Fruit fly (Drosophila melanogaster) whole organism, prepupa: ENCODE measurements around the gene Dyro.

Source experiments
- Blimp-1 ChIP-seq: fragments of 200-800 bp; sonication (Bioruptor generic); optimal IDR thresholded peaks from 3 replicates; lab custom pipeline; 2017; ENCODE audit warnings: missing biosample characterization, missing genetic modification characterization, mild to moderate bottlenecking, moderate library complexity, missing genetic modification reagents
- CG10631 ChIP-seq: fragments of 200-800 bp; sonication (Bioruptor generic); optimal IDR thresholded peaks from 2 replicates; lab custom pipeline; 2016; ENCODE audit warnings: missing biosample characterization, missing genetic modification characterization
- CG11902 ChIP-seq: fragments of 200-800 bp; sonication (Bioruptor generic); optimal IDR thresholded peaks from 3 replicates; lab custom pipeline; 2016; ENCODE audit warnings: missing biosample characterization, missing genetic modification characterization
- CG32006 ChIP-seq: fragments of 200-800 bp; sonication (Bioruptor generic); optimal IDR thresholded peaks from 3 replicates; lab custom pipeline; 2017; ENCODE audit warnings: missing biosample characterization, mild to moderate bottlenecking, missing genetic modification characterization
- CG6163 ChIP-seq: fragments of 200-800 bp; sonication (Bioruptor generic); IDR thresholded peaks from 3 replicates; pipeline ENCODE4 v1.3.6; 2022; ENCODE audit warnings: missing biosample characterization, missing genetic modification characterization
- CG7368 ChIP-seq: fragments of 200-800 bp; sonication (Bioruptor generic); optimal IDR thresholded peaks from 3 replicates; lab custom pipeline; 2016; ENCODE audit warnings: missing biosample characterization, missing genetic modification characterization
- CG8119 ChIP-seq: fragments of 200-800 bp; sonication (Bioruptor generic); IDR thresholded peaks from 3 replicates; pipeline ENCODE4 v1.3.6; 2022; ENCODE audit warnings: missing biosample characterization, missing genetic modification characterization
- CG8319 ChIP-seq: fragments of 200-800 bp; sonication (Bioruptor generic); optimal IDR thresholded peaks from 3 replicates; lab custom pipeline; 2016; ENCODE audit warnings: missing biosample characterization, missing genetic modification characterization
- dac ChIP-seq: fragments of 200-800 bp; sonication (Bioruptor generic); optimal IDR thresholded peaks from 2 replicates; lab custom pipeline; 2017; ENCODE audit warnings: missing biosample characterization, mild to moderate bottlenecking, missing genetic modification characterization
- esn ChIP-seq: fragments of 200-800 bp; sonication (Bioruptor generic); optimal IDR thresholded peaks from 2 replicates; lab custom pipeline; 2016; ENCODE audit warnings: missing biosample characterization, mild to moderate bottlenecking, missing genetic modification characterization, moderate library complexity
- fd59A ChIP-seq: fragments of 200-800 bp; sonication (Bioruptor generic); optimal IDR thresholded peaks from 2 replicates; lab custom pipeline; 2017; ENCODE audit warnings: missing biosample characterization, mild to moderate bottlenecking, missing genetic modification characterization, missing genetic modification reagents
- svp ChIP-seq: fragments of 200-800 bp; sonication (Bioruptor generic); peaks from one replicate; lab custom pipeline; 2016; ENCODE audit warnings: missing biosample characterization, missing genetic modification characterization

dm6 chr3L:11248303-11248702 lies 47.4 kb downstream of the Dyro start:
- TF ChIP-seq fd59A (GFP tag; lab: Kevin White, UChicago) (no peak), Blimp-1 (GFP tag; lab: Kevin White, UChicago) (no peak), svp (peak; percentile 35), CG8319 (GFP tag; lab: Kevin White, UChicago) (no peak), CG11902 (GFP tag; lab: Kevin White, UChicago) (no peak), CG32006 (GFP tag; lab: Kevin White, UChicago) (no peak), dac (GFP tag; lab: Kevin White, UChicago) (no peak), esn (GFP tag; lab: Kevin White, UChicago) (peak; percentile 5), CG10631 (no peak), CG7368 (GFP tag; lab: Kevin White, UChicago) (no peak), CG8119 (GFP tag; lab: Robert Waterston, UW) (no peak), CG6163 (GFP tag; lab: Robert Waterston, UW) (peak; percentile 55)
